Worm (Caenorhabditis elegans) whole organism, L1 larva: Measurements from ENCODE around the gene Y57G7A.5.

Source experiments
- C04F5.9 ChIP-seq: sonication (generic microtip); optimal IDR thresholded peaks from 2 replicates; lab custom pipeline; 2016; ENCODE audit warnings: missing genetic modification characterization, missing compliant biosample characterization
- C34B4.2 ChIP-seq: sonication (generic microtip); optimal IDR thresholded peaks from 2 replicates; lab custom pipeline; 2017; ENCODE audit warnings: mild to moderate bottlenecking, missing genetic modification characterization, missing compliant biosample characterization
- F16B12.6 ChIP-seq: fragments of 150-350 bp; optimal IDR thresholded peaks from 2 replicates; lab custom pipeline; 2014; ENCODE audit warnings: missing biosample characterization, missing genetic modification characterization
- Y116A8C.19 ChIP-seq: sonication (generic microtip); optimal IDR thresholded peaks from 2 replicates; lab custom pipeline; 2016; ENCODE audit warnings: missing compliant biosample characterization, missing genetic modification characterization, borderline replicate concordance
- aha-1 ChIP-seq: fragments of 150-350 bp; optimal IDR thresholded peaks from 2 replicates; lab custom pipeline; 2014; ENCODE audit warnings: missing biosample characterization, missing genetic modification characterization
- ceh-63 ChIP-seq: fragments of 200-800 bp; sonication (Bioruptor generic); optimal IDR thresholded peaks from 2 replicates; lab custom pipeline; 2018; ENCODE audit warnings: mild to moderate bottlenecking, missing genetic modification characterization, missing compliant biosample characterization
- ceh-88 ChIP-seq: fragments of 200-800 bp; sonication (Bioruptor generic); IDR thresholded peaks from 2 replicates; pipeline ENCODE4 v1.3.6; 2022; ENCODE audit warnings: missing genetic modification characterization, missing compliant biosample characterization
- ceh-90 ChIP-seq: sonication (generic microtip); optimal IDR thresholded peaks from 2 replicates; lab custom pipeline; 2016; ENCODE audit warnings: missing genetic modification characterization, missing compliant biosample characterization
- dpl-1 ChIP-seq, 3 experiments: fragments of 150-350 bp in 2 of 3; sonication (generic microtip) in 1 of 3; optimal IDR thresholded peaks; 2 replicates each; lab custom pipeline; 2014 to 2017; ENCODE audit warnings: missing biosample characterization in 3 of 3, missing genetic modification characterization in 3 of 3, missing genetic modification reagents in 3 of 3
- efl-1 ChIP-seq, 4 experiments: fragments of 150-350 bp; optimal IDR thresholded peaks in 3 of 4; peaks in 1 of 4; 1 replicate in 1 of 4; 2 replicates in 3 of 4; lab custom pipeline; 2014; ENCODE audit warnings: missing biosample characterization in 2 of 4, missing genetic modification characterization in 2 of 4, missing genetic modification reagents in 2 of 4
- efl-3 ChIP-seq: fragments of 200-800 bp; sonication (Bioruptor generic); optimal IDR thresholded peaks from 2 replicates; lab custom pipeline; 2018; ENCODE audit warnings: mild to moderate bottlenecking, missing genetic modification characterization, missing compliant biosample characterization
- egl-27 ChIP-seq, 2 experiments: fragments of 150-350 bp in 1 of 2; sonication (generic microtip); optimal IDR thresholded peaks; 3 replicates each; lab custom pipeline; 2017 to 2018; ENCODE audit warnings: missing biosample characterization in 2 of 2, missing genetic modification characterization in 2 of 2, missing genetic modification reagents in 2 of 2
- elt-2 ChIP-seq: sonication (generic microtip); optimal IDR thresholded peaks from 2 replicates; lab custom pipeline; 2016; ENCODE audit warnings: missing genetic modification characterization, mild to moderate bottlenecking, inconsistent platforms, missing compliant biosample characterization, missing genetic modification reagents
- ets-5 ChIP-seq: fragments of 200-800 bp; sonication (Bioruptor generic); IDR thresholded peaks from 2 replicates; pipeline ENCODE4 v1.3.6; 2022; ENCODE audit warnings: missing genetic modification characterization, missing compliant biosample characterization
- fkh-10 ChIP-seq: sonication (generic microtip); optimal IDR thresholded peaks from 2 replicates; lab custom pipeline; 2017; ENCODE audit warnings: missing biosample characterization, missing genetic modification reagents, missing genetic modification characterization
- fkh-4 ChIP-seq: sonication (generic microtip); optimal IDR thresholded peaks from 2 replicates; lab custom pipeline; 2016; ENCODE audit warnings: missing compliant biosample characterization, missing genetic modification characterization, borderline replicate concordance
- fkh-8 ChIP-seq: sonication (generic microtip); optimal IDR thresholded peaks from 2 replicates; lab custom pipeline; 2016; ENCODE audit warnings: mild to moderate bottlenecking, missing genetic modification characterization, missing compliant biosample characterization
- grh-1 ChIP-seq: fragments of 200-800 bp; sonication (Bioruptor generic); IDR thresholded peaks from 2 replicates; pipeline ENCODE4 v1.3.6; 2022; ENCODE audit warnings: missing genetic modification reagents, missing genetic modification characterization, missing compliant biosample characterization
- hlh-17 ChIP-seq: fragments of 200-800 bp; sonication (Bioruptor generic); optimal IDR thresholded peaks from 2 replicates; lab custom pipeline; 2018; ENCODE audit warnings: missing genetic modification characterization, mild to moderate bottlenecking, missing compliant biosample characterization, moderate library complexity, borderline replicate concordance
- hlh-4 ChIP-seq: sonication (generic microtip); optimal IDR thresholded peaks from 2 replicates; lab custom pipeline; 2016; ENCODE audit warnings: mild to moderate bottlenecking, missing genetic modification characterization, missing compliant biosample characterization
- isw-1 ChIP-seq: fragments of 200-800 bp; sonication (Bioruptor generic); IDR thresholded peaks from 2 replicates; pipeline ENCODE4 v1.3.6; 2022; ENCODE audit warnings: missing genetic modification characterization, missing compliant biosample characterization
- jun-1 ChIP-seq: fragments of 150-350 bp; optimal IDR thresholded peaks from 2 replicates; lab custom pipeline; 2014; ENCODE audit warnings: missing biosample characterization, missing genetic modification reagents, missing genetic modification characterization
- lin-39 ChIP-seq: fragments of 150-350 bp; optimal IDR thresholded peaks from 2 replicates; lab custom pipeline; 2014; ENCODE audit warnings: missing biosample characterization, missing genetic modification reagents, missing genetic modification characterization
- lir-3 ChIP-seq: sonication (generic microtip); optimal IDR thresholded peaks from 2 replicates; lab custom pipeline; 2016; ENCODE audit warnings: mild to moderate bottlenecking, missing genetic modification characterization, moderate library complexity, missing compliant biosample characterization; ENCODE audit not compliant: poor library complexity
- lsy-2 ChIP-seq, 2 experiments: fragments of 150-350 bp; optimal IDR thresholded peaks; 2 replicates each; lab custom pipeline; 2014; ENCODE audit warnings: missing biosample characterization in 2 of 2, missing genetic modification characterization in 2 of 2
- mab-9 ChIP-seq: fragments of 200-800 bp; sonication (Bioruptor generic); IDR thresholded peaks from 2 replicates; pipeline ENCODE4 v1.3.6; 2022; ENCODE audit warnings: missing genetic modification reagents, missing genetic modification characterization, missing compliant biosample characterization
- mef-2 ChIP-seq: fragments of 150-350 bp; optimal IDR thresholded peaks from 2 replicates; lab custom pipeline; 2014; ENCODE audit warnings: missing biosample characterization, missing genetic modification characterization
- mep-1 ChIP-seq: fragments of 150-350 bp; optimal IDR thresholded peaks from 2 replicates; lab custom pipeline; 2014; ENCODE audit warnings: missing biosample characterization, missing genetic modification characterization
- nhr-11 ChIP-seq: fragments of 150-350 bp; optimal IDR thresholded peaks from 2 replicates; lab custom pipeline; 2014; ENCODE audit warnings: missing biosample characterization, missing genetic modification characterization
- nhr-19 ChIP-seq: fragments of 200-800 bp; sonication (Bioruptor generic); conservative IDR thresholded peaks from 2 replicates; pipeline ENCODE4 v1.3.6; 2022; ENCODE audit warnings: missing genetic modification characterization, missing compliant biosample characterization
- nhr-20 ChIP-seq: sonication (generic microtip); optimal IDR thresholded peaks from 2 replicates; lab custom pipeline; 2016; ENCODE audit warnings: mild to moderate bottlenecking, missing genetic modification characterization, missing compliant biosample characterization
- nhr-237 ChIP-seq: fragments of 150-350 bp; optimal IDR thresholded peaks from 2 replicates; lab custom pipeline; 2014; ENCODE audit warnings: missing biosample characterization, missing genetic modification characterization
- nhr-47 ChIP-seq: sonication (generic microtip); optimal IDR thresholded peaks from 2 replicates; lab custom pipeline; 2016; ENCODE audit warnings: mild to moderate bottlenecking, missing genetic modification characterization, moderate library complexity, missing compliant biosample characterization
- nhr-71 ChIP-seq: sonication (generic microtip); optimal IDR thresholded peaks from 2 replicates; lab custom pipeline; 2016; ENCODE audit warnings: mild to moderate bottlenecking, missing genetic modification characterization, moderate library complexity, missing compliant biosample characterization
- nhr-77 ChIP-seq: fragments of 150-350 bp; optimal IDR thresholded peaks from 2 replicates; lab custom pipeline; 2014; ENCODE audit warnings: missing biosample characterization, missing genetic modification characterization
- nhr-84 ChIP-seq: sonication (generic microtip); optimal IDR thresholded peaks from 2 replicates; lab custom pipeline; 2017; ENCODE audit warnings: missing biosample characterization, missing genetic modification characterization
- nhr-85 ChIP-seq: sonication (generic microtip); peaks from one replicate; lab custom pipeline; 2016; ENCODE audit warnings: missing genetic modification characterization, inconsistent platforms, missing compliant biosample characterization
- snpc-4 ChIP-seq: fragments of 150-350 bp; optimal IDR thresholded peaks from 2 replicates; lab custom pipeline; 2014; ENCODE audit warnings: missing biosample characterization, missing genetic modification characterization
- snu-23 ChIP-seq: sonication (generic microtip); optimal IDR thresholded peaks from 2 replicates; lab custom pipeline; 2016; ENCODE audit warnings: missing genetic modification characterization, missing compliant biosample characterization
- sup-37 ChIP-seq: fragments of 200-800 bp; sonication (Bioruptor generic); optimal IDR thresholded peaks from 2 replicates; lab custom pipeline; 2018; ENCODE audit warnings: mild to moderate bottlenecking, missing genetic modification characterization, missing compliant biosample characterization
- swsn-7 ChIP-seq: sonication (generic microtip); optimal IDR thresholded peaks from 2 replicates; lab custom pipeline; 2016; ENCODE audit warnings: missing genetic modification characterization, missing compliant biosample characterization
- tbx-2 ChIP-seq: sonication (generic microtip); optimal IDR thresholded peaks from 2 replicates; lab custom pipeline; 2016; ENCODE audit warnings: missing genetic modification characterization, missing compliant biosample characterization
- tlp-1 ChIP-seq: fragments of 150-350 bp; optimal IDR thresholded peaks from 2 replicates; lab custom pipeline; 2014; ENCODE audit warnings: missing biosample characterization, missing genetic modification characterization
- unc-30 ChIP-seq: sonication (generic microtip); optimal IDR thresholded peaks from 2 replicates; lab custom pipeline; 2017; ENCODE audit warnings: missing biosample characterization, missing genetic modification characterization
- unc-62 ChIP-seq: fragments of 150-350 bp; optimal IDR thresholded peaks from 2 replicates; lab custom pipeline; 2014; ENCODE audit warnings: missing biosample characterization, missing genetic modification reagents, missing genetic modification characterization
- unc-98 ChIP-seq: fragments of 200-800 bp; sonication (Bioruptor generic); IDR thresholded peaks from 2 replicates; pipeline ENCODE4 v1.3.6; 2022; ENCODE audit warnings: missing genetic modification characterization, missing compliant biosample characterization
- xbp-1 ChIP-seq: sonication (generic microtip); optimal IDR thresholded peaks from 2 replicates; lab custom pipeline; 2016; ENCODE audit warnings: missing genetic modification characterization, missing compliant biosample characterization
- zip-4 ChIP-seq: fragments of 200-800 bp; sonication (Bioruptor generic); optimal IDR thresholded peaks from 2 replicates; lab custom pipeline; 2018; ENCODE audit warnings: mild to moderate bottlenecking, missing genetic modification characterization, moderate library complexity, missing compliant biosample characterization
- ztf-11 ChIP-seq, 2 experiments: sonication (generic microtip); optimal IDR thresholded peaks; 2 replicates each; lab custom pipeline; 2016 to 2017; ENCODE audit warnings: missing genetic modification characterization in 2 of 2, missing biosample characterization in 1 of 2, missing compliant biosample characterization in 1 of 2
- ztf-4 ChIP-seq: fragments of 150-350 bp; optimal IDR thresholded peaks from 2 replicates; lab custom pipeline; 2014; ENCODE audit warnings: missing biosample characterization, missing genetic modification characterization

Gene Y57G7A.5

DNA sequence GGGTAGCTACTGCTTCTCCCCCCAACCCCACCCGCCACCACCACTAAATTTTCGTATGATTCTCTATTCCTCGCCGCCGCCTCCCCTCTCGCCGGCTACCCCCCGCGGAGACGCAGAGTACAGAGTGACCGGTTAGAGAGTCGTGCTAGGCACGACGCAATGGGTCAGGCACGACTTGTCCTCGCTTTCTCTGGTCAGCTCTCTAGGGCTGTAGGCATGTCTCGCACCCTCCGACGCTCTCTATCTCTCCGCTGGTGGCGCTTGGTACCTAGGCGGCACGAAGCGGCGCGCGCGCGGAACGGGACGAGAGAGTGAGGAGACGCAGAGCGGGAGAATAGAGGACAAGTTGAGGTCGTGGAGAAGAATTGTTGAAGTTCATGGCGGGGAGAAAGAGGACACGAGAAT is 28.5 kb downstream of the Y57G7A.5 start (continued):
- TF ChIP-seq grh-1 (GFP tag; lab: Robert Waterston, UW): peak; percentile 77
- TF ChIP-seq unc-62 (GFP tag; lab: Kevin White, UChicago): no peak
- no peak for TF ChIP-seq hlh-17
- no peak for TF ChIP-seq ceh-88
- TF ChIP-seq fkh-10 (GFP tag; lab: Kevin White, UChicago): peak; percentile 46
- peak; percentile 19 to 64 for TF ChIP-seq egl-27 (tag; optimal IDR thresholded peaks at IDR 0.05; lab: Kevin White, UChicago)
- peak; percentile 44 for TF ChIP-seq isw-1 (GFP tag; lab: Robert Waterston, UW)
- TF ChIP-seq ztf-4 (tag; lab: Kevin White, UChicago): peak; percentile 91
- peak; percentile 69 for TF ChIP-seq swsn-7 (tag; lab: Kevin White, UChicago)
- TF ChIP-seq jun-1 (tag; lab: Kevin White, UChicago): peak; percentile 83
- no peak for TF ChIP-seq unc-98 (GFP tag; lab: Robert Waterston, UW)
- TF ChIP-seq mep-1: peak; percentile 57
- TF ChIP-seq nhr-19 (GFP tag; lab: Robert Waterston, UW): peak; percentile 59
- TF ChIP-seq ztf-11 (tag; optimal IDR thresholded peaks at IDR 0.05; lab: Kevin White, UChicago): peak in 1 of 2 experiments; percentile 57
- TF ChIP-seq hlh-4 (tag; lab: Kevin White, UChicago): no peak
- TF ChIP-seq tbx-2 (tag; lab: Kevin White, UChicago): peak; percentile 79
- TF ChIP-seq aha-1: no peak
- TF ChIP-seq ceh-90 (tag; lab: Kevin White, UChicago): no peak
- peak; percentile 56 to 78 for TF ChIP-seq efl-1 (optimal IDR thresholded peaks at IDR 0.05; lab: Kevin White, UChicago)
- TF ChIP-seq efl-1 (GFP tag; optimal IDR thresholded peaks at IDR 0.05 in 1 of 2; lab: Kevin White, UChicago): peak in 1 of 2 experiments; percentile 28
- no peak for TF ChIP-seq zip-4
- no peak for TF ChIP-seq nhr-237 (tag; lab: Kevin White, UChicago)
- peak; percentile 82 for TF ChIP-seq nhr-47 (tag; lab: Kevin White, UChicago)
- peak in 2 of 3 experiments; percentile 10 to 13 for TF ChIP-seq dpl-1 (GFP tag; optimal IDR thresholded peaks at IDR 0.05; lab: Kevin White, UChicago)
- TF ChIP-seq fkh-4 (tag; lab: Kevin White, UChicago): no peak
- no peak for TF ChIP-seq ets-5 (GFP tag; lab: Robert Waterston, UW)
- no peak for TF ChIP-seq tlp-1 (tag; lab: Kevin White, UChicago)
- peak; percentile 73 for TF ChIP-seq snu-23
- TF ChIP-seq lsy-2 (tag; optimal IDR thresholded peaks at IDR 0.05; lab: Kevin White, UChicago): peak; percentile 58 to 59
- TF ChIP-seq lir-3: no peak
- TF ChIP-seq fkh-8: peak; percentile 64
- peak; percentile 94 for TF ChIP-seq nhr-85 (tag; lab: Kevin White, UChicago)
- TF ChIP-seq Y116A8C.19 (tag; lab: Kevin White, UChicago): no peak
- TF ChIP-seq F16B12.6 (tag; lab: Kevin White, UChicago): no peak
- peak; percentile 11 for TF ChIP-seq sup-37 (GFP tag; lab: Kevin White, UChicago)
- TF ChIP-seq unc-30: no peak
- no peak for TF ChIP-seq ceh-63 (GFP tag; lab: Kevin White, UChicago)
- TF ChIP-seq nhr-84: no peak
- TF ChIP-seq mab-9 (GFP tag; lab: Robert Waterston, UW): no peak
- no peak for TF ChIP-seq lin-39 (tag; lab: Kevin White, UChicago)
- TF ChIP-seq C04F5.9 (tag; lab: Kevin White, UChicago): peak; percentile 34
- TF ChIP-seq xbp-1 (tag; lab: Kevin White, UChicago): peak; percentile 41
- no peak for TF ChIP-seq nhr-77 (tag; lab: Kevin White, UChicago)
- TF ChIP-seq nhr-20: peak; percentile 77
- no peak for TF ChIP-seq C34B4.2 (tag; lab: Kevin White, UChicago)
- TF ChIP-seq elt-2: peak; percentile 79
- TF ChIP-seq mef-2 (tag; lab: Kevin White, UChicago): no peak
- TF ChIP-seq snpc-4: no peak
- no peak for TF ChIP-seq nhr-11 (tag; lab: Kevin White, UChicago)
- no peak for TF ChIP-seq efl-3 (GFP tag; lab: Kevin White, UChicago)
- peak; percentile 84 for TF ChIP-seq nhr-71 (tag; lab: Kevin White, UChicago)
